Worm (Caenorhabditis elegans) whole organism, late embryonic: ENCODE data around the gene pipp-4P.

Experiments
- F13H6.1 ChIP-seq: sonication (generic microtip); optimal IDR thresholded peaks from 2 replicates; lab custom pipeline; 2016; ENCODE audit warnings: missing genetic modification characterization, missing compliant biosample characterization
- Y22D7AL.16 ChIP-seq: sonication (generic microtip); optimal IDR thresholded peaks from 2 replicates; lab custom pipeline; 2016; ENCODE audit warnings: missing genetic modification characterization, missing compliant biosample characterization
- ceh-18 ChIP-seq: sonication (generic microtip); optimal IDR thresholded peaks from 2 replicates; lab custom pipeline; 2016; ENCODE audit warnings: missing genetic modification characterization, missing compliant biosample characterization
- ceh-19 ChIP-seq: fragments of 200-800 bp; sonication (Bioruptor generic); optimal IDR thresholded peaks from 2 replicates; lab custom pipeline; 2018; ENCODE audit warnings: mild to moderate bottlenecking, missing genetic modification characterization, missing compliant biosample characterization
- ceh-24 ChIP-seq: sonication (generic microtip); optimal IDR thresholded peaks from 2 replicates; lab custom pipeline; 2016; ENCODE audit warnings: mild to moderate bottlenecking, missing genetic modification characterization, missing compliant biosample characterization
- ceh-45 ChIP-seq: fragments of 200-800 bp; sonication (Bioruptor generic); IDR thresholded peaks from 2 replicates; pipeline ENCODE4 v1.3.6; 2022; ENCODE audit warnings: missing genetic modification reagents, missing genetic modification characterization, missing compliant biosample characterization
- ceh-48 ChIP-seq: sonication (generic microtip); optimal IDR thresholded peaks from 2 replicates; lab custom pipeline; 2016; ENCODE audit warnings: missing genetic modification characterization, inconsistent platforms, missing compliant biosample characterization
- ceh-6 ChIP-seq: fragments of 200-800 bp; sonication (Bioruptor generic); optimal IDR thresholded peaks from 2 replicates; lab custom pipeline; 2018; ENCODE audit warnings: mild to moderate bottlenecking, missing genetic modification characterization, missing compliant biosample characterization
- dmd-4 ChIP-seq: sonication (generic microtip); optimal IDR thresholded peaks from 2 replicates; lab custom pipeline; 2016; ENCODE audit warnings: borderline replicate concordance, missing genetic modification characterization, missing compliant biosample characterization
- dve-1 ChIP-seq: sonication (generic microtip); optimal IDR thresholded peaks from 2 replicates; lab custom pipeline; 2017; ENCODE audit warnings: antibody characterized with exemption, mild to moderate bottlenecking, missing genetic modification characterization, missing compliant biosample characterization
- elt-2 ChIP-seq: sonication (generic microtip); optimal IDR thresholded peaks from 2 replicates; lab custom pipeline; 2016; ENCODE audit warnings: missing genetic modification reagents, missing genetic modification characterization, missing compliant biosample characterization
- fkh-6 ChIP-seq: sonication (generic microtip); optimal IDR thresholded peaks from 2 replicates; lab custom pipeline; 2016; ENCODE audit warnings: missing genetic modification characterization, missing compliant biosample characterization
- gmeb-2 ChIP-seq: sonication (generic microtip); optimal IDR thresholded peaks from 2 replicates; lab custom pipeline; 2016; ENCODE audit warnings: missing genetic modification characterization, inconsistent platforms, missing compliant biosample characterization
- hlh-15 ChIP-seq: sonication (generic microtip); optimal IDR thresholded peaks from 2 replicates; lab custom pipeline; 2016; ENCODE audit warnings: missing genetic modification characterization, missing compliant biosample characterization
- lin-11 ChIP-seq: fragments of 200-800 bp; sonication (Bioruptor generic); optimal IDR thresholded peaks from 2 replicates; lab custom pipeline; 2018; ENCODE audit warnings: mild to moderate bottlenecking, missing genetic modification characterization, missing compliant biosample characterization
- madf-2 ChIP-seq: sonication (generic microtip); optimal IDR thresholded peaks from 2 replicates; lab custom pipeline; 2017; ENCODE audit warnings: missing genetic modification characterization, missing compliant biosample characterization
- mec-3 ChIP-seq: sonication (generic microtip); optimal IDR thresholded peaks from 2 replicates; lab custom pipeline; 2016; ENCODE audit warnings: borderline replicate concordance, missing genetic modification characterization, missing compliant biosample characterization
- nfya-1 ChIP-seq: sonication (generic microtip); optimal IDR thresholded peaks from 2 replicates; lab custom pipeline; 2017; ENCODE audit warnings: missing genetic modification characterization, mild to moderate bottlenecking, missing compliant biosample characterization, antibody characterized with exemption, moderate library complexity
- nhr-11 ChIP-seq: fragments of 150-350 bp; optimal IDR thresholded peaks from 2 replicates; lab custom pipeline; 2014; ENCODE audit warnings: missing biosample characterization, missing genetic modification characterization
- odd-2 ChIP-seq: sonication (generic microtip); optimal IDR thresholded peaks from 2 replicates; lab custom pipeline; 2017; ENCODE audit warnings: antibody characterized with exemption, mild to moderate bottlenecking, missing genetic modification characterization, missing compliant biosample characterization
- pat-9 ChIP-seq: fragments of 200-800 bp; sonication (Bioruptor generic); optimal IDR thresholded peaks from 2 replicates; lab custom pipeline; 2018; ENCODE audit warnings: mild to moderate bottlenecking, missing genetic modification characterization, moderate library complexity, missing compliant biosample characterization
- pha-2 ChIP-seq: sonication (generic microtip); optimal IDR thresholded peaks from 2 replicates; lab custom pipeline; 2017; ENCODE audit warnings: mild to moderate bottlenecking, missing genetic modification characterization, missing compliant biosample characterization
- pqm-1 ChIP-seq: sonication (generic microtip); optimal IDR thresholded peaks from 2 replicates; lab custom pipeline; 2016; ENCODE audit warnings: missing genetic modification characterization, missing compliant biosample characterization
- pros-1 ChIP-seq: fragments of 150-350 bp; optimal IDR thresholded peaks from 2 replicates; lab custom pipeline; 2014; ENCODE audit warnings: missing biosample characterization, missing genetic modification reagents, missing genetic modification characterization
- rnt-1 ChIP-seq: sonication (generic microtip); optimal IDR thresholded peaks from 2 replicates; lab custom pipeline; 2016; ENCODE audit warnings: missing genetic modification characterization, missing compliant biosample characterization
- tbx-7 ChIP-seq: sonication (generic microtip); optimal IDR thresholded peaks from 2 replicates; lab custom pipeline; 2016; ENCODE audit warnings: missing genotype, missing genetic modification characterization, missing compliant biosample characterization
- ttx-3 ChIP-seq: sonication (generic microtip); optimal IDR thresholded peaks from 2 replicates; lab custom pipeline; 2016; ENCODE audit warnings: missing genetic modification reagents, missing genetic modification characterization, missing compliant biosample characterization
- unc-3 ChIP-seq, 2 experiments: fragments of 200-800 bp in 1 of 2; sonication (Bioruptor generic) in 1 of 2; sonication (generic microtip) in 1 of 2; conservative IDR thresholded peaks in 1 of 2; optimal IDR thresholded peaks in 1 of 2; 2 replicates each; pipeline versions ENCODE4 v1.3.6 to Lab custom; 2016 to 2022; ENCODE audit warnings: missing compliant biosample characterization in 2 of 2, missing genetic modification characterization in 2 of 2, missing genetic modification reagents in 1 of 2
- unc-42 ChIP-seq: sonication (generic microtip); optimal IDR thresholded peaks from 2 replicates; lab custom pipeline; 2016; ENCODE audit warnings: missing genotype, missing genetic modification characterization, missing compliant biosample characterization
- unc-55 ChIP-seq: sonication (generic microtip); optimal IDR thresholded peaks from 2 replicates; lab custom pipeline; 2017; ENCODE audit warnings: missing biosample characterization, missing genetic modification reagents, missing genetic modification characterization
- unc-86 ChIP-seq: sonication (generic microtip); optimal IDR thresholded peaks from 2 replicates; lab custom pipeline; 2016; ENCODE audit warnings: missing genetic modification characterization, missing compliant biosample characterization
- zip-5 ChIP-seq: sonication (generic microtip); optimal IDR thresholded peaks from 2 replicates; lab custom pipeline; 2016; ENCODE audit warnings: missing genetic modification characterization, missing compliant biosample characterization

The pipp-4P gene

DNA sequence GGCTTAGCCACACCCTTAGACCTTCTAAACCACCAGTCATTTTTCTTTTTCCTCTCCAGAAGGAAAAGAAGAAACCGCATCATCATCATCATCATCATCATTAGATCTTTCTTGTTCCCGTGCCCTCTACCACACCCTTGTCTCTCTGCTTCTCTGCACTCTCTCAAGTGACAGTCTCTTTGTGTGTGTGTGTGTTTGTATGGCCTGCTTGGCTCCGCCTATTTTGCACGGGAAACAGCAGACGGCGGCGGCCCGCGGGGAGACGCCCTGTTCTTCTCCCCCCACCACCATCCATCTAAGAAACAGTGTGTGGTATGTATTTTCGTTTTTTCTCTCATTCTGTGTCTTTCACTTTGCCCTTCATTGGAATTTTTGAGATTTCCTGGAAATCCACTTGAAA is 52.7 kb downstream of the pipp-4P start (continued):
- no peak for TF ChIP-seq nhr-11 (tag; lab: Kevin White, UChicago)
- TF ChIP-seq zip-5 (tag; lab: Kevin White, UChicago), result no peak
- no peak for TF ChIP-seq ceh-19 (GFP tag; lab: Kevin White, UChicago)
- no peak for TF ChIP-seq unc-3 (GFP tag; conservative IDR thresholded peaks at IDR 0.05; lab: Robert Waterston, UW)
- no peak for TF ChIP-seq unc-3 (tag; optimal IDR thresholded peaks at IDR 0.05; lab: Kevin White, UChicago)
- no peak for TF ChIP-seq dmd-4 (tag; lab: Kevin White, UChicago)
- peak; percentile 60 for TF ChIP-seq rnt-1 (tag; lab: Kevin White, UChicago)
- peak; percentile 34 for TF ChIP-seq F13H6.1 (tag; lab: Kevin White, UChicago)
- TF ChIP-seq fkh-6, result no peak
- TF ChIP-seq elt-2, result no peak
- no peak for TF ChIP-seq dve-1 (tag; lab: Kevin White, UChicago)

DNA sequence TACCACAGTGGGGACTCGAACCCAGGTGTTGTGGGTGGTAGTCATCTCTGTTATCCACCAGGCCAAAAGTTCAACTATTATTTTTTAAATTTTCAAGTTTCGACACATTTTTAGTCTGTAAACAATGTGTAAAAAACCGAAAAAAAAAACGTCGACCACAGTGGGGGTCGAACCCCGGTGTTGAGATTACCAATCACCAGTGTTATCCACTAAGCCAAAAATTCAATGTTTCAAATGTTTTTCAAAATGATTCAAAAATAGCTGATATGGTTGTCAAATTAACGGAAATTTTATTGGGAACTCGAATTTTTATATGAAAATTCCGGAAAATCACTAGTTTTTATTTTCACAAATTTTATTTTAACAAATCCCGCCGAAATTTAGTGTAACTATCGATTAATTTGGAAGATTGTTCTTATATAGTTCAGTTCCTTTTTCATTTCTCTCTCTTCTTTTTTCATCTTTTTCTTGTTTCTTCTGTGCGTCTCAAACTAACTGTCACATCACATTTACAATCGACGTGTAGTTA is 54.1 kb downstream of the pipp-4P start:
- no peak for TF ChIP-seq madf-2 (tag; lab: Kevin White, UChicago)
- TF ChIP-seq dmd-4 (tag; lab: Kevin White, UChicago), result no peak
- no peak for TF ChIP-seq ceh-18
- no peak for TF ChIP-seq Y22D7AL.16 (tag; lab: Kevin White, UChicago)
- TF ChIP-seq ceh-48 (tag; lab: Kevin White, UChicago), result no peak

DNA sequence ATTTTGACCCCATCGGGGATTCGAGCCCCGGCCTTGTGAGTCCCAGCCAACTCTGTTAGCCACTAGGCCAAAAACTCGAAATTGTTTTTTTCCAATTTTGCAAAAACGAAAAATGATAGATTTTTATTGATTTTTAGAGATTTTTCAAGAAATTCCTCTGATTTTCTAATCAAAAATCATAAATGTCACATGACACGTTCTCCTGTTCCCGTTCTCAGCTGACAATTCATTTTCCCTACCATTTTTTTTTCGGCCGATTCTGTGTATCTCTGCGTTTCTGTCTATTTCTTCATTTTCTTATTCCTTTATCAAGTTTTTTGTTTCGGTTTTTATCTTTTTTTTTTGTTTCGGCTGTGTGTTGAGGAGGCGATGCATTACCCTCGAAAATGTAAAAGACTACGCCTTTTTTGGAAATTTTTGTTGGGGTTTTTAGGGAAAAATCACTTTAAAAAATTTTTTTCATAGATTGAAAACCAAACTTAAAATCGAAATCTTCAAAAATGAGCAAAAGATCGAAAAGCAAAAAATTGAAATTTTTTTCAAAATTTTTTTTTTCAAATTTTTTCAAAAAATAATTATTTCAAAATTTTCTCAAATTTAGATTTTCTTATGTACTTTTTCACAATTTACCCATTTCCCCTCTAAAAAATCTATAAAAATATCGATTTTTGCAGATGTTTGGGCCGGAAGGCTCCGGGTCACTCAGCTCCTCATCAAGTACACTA is 55.2 kb downstream of the pipp-4P start, which contains the start of gene klf-1:
Gene klf-1, plus strand, starts transcription at position 675 of the 725 bp plus-strand sequence.
- no peak for TF ChIP-seq pha-2
- TF ChIP-seq unc-42 (tag; lab: Kevin White, UChicago), result no peak
- TF ChIP-seq pros-1 (tag; lab: Kevin White, UChicago), result no peak
- TF ChIP-seq pat-9, result no peak
- no peak for TF ChIP-seq ceh-48 (tag; lab: Kevin White, UChicago)
- TF ChIP-seq ceh-45 (GFP tag; lab: Robert Waterston, UW), result no peak
- TF ChIP-seq mec-3 (tag; lab: Kevin White, UChicago), result no peak
- no peak for TF ChIP-seq dmd-4 (tag; lab: Kevin White, UChicago)
- TF ChIP-seq lin-11 (tag; lab: Kevin White, UChicago), result no peak
- TF ChIP-seq zip-5 (tag; lab: Kevin White, UChicago), result no peak
- TF ChIP-seq ceh-6 (GFP tag; lab: Kevin White, UChicago), result no peak
- TF ChIP-seq ceh-18, result no peak
- no peak for TF ChIP-seq unc-55 (GFP tag; lab: Kevin White, UChicago)
- no peak for TF ChIP-seq odd-2 (tag; lab: Kevin White, UChicago)
- no peak for TF ChIP-seq gmeb-2 (tag; lab: Kevin White, UChicago)
- TF ChIP-seq Y22D7AL.16 (tag; lab: Kevin White, UChicago), result no peak
- TF ChIP-seq tbx-7, result no peak
- no peak for TF ChIP-seq ceh-24
- TF ChIP-seq nhr-11 (tag; lab: Kevin White, UChicago), result no peak

- TF ChIP-seq elt-2 (peak; percentile 24), nhr-11 (tag; lab: Kevin White, UChicago) (no peak), dve-1 (tag; lab: Kevin White, UChicago) (no peak), unc-86 (no peak), dmd-4 (tag; lab: Kevin White, UChicago) (no peak), nfya-1 (tag; lab: Kevin White, UChicago) (no peak), hlh-15 (tag; lab: Kevin White, UChicago) (no peak), unc-42 (tag; lab: Kevin White, UChicago) (no peak), ttx-3 (tag; lab: Kevin White, UChicago) (no peak), pqm-1 (tag; lab: Kevin White, UChicago) (peak; percentile 52)
These were observed 56.9 kb downstream of the pipp-4P start for ce11 chrIII:2875946-2876345.
